Worm (Caenorhabditis elegans): Measurements from ENCODE around the gene F13H10.8.

The F13H10.8 gene

ce11 chrIV:11068314-11068713 is 48.0 kb downstream of the F13H10.8 start (continued):
- no peak for TF ChIP-seq pag-3 (tag; optimal IDR thresholded peaks at IDR 0.05; ENCODE audit: borderline replicate concordance, insufficient read depth)
- peak; percentile 57 for TF ChIP-seq tbx-2 (tag; optimal IDR thresholded peaks at IDR 0.05)
- no peak for TF ChIP-seq nhr-76 (tag; optimal IDR thresholded peaks at IDR 0.05)
- no peak for TF ChIP-seq ets-5 (GFP tag; IDR thresholded peaks at IDR 0.05)
- peak; percentile 18 for TF ChIP-seq C04F5.9 (tag; optimal IDR thresholded peaks at IDR 0.05)
- TF ChIP-seq swsn-7 (tag; optimal IDR thresholded peaks at IDR 0.05) = peak; percentile 51
- TF ChIP-seq rnt-1 (tag; optimal IDR thresholded peaks at IDR 0.05) = peak; percentile 82
- no peak for TF ChIP-seq lin-15B (tag; optimal IDR thresholded peaks at IDR 0.05)
- peak; percentile 83 for TF ChIP-seq nhr-11 (tag; optimal IDR thresholded peaks at IDR 0.05)
- peak; percentile 88 for TF ChIP-seq nhr-19 (GFP tag; conservative IDR thresholded peaks at IDR 0.05)
- TF ChIP-seq ama-1 (optimal IDR thresholded peaks at IDR 0.05) = no peak
- peak in 1 of 2 experiments; percentile 0 for TF ChIP-seq mdl-1 (tag; optimal IDR thresholded peaks at IDR 0.05)
- TF ChIP-seq xbp-1 (tag; optimal IDR thresholded peaks at IDR 0.05) = peak; percentile 35
- no peak for TF ChIP-seq unc-86 (tag; optimal IDR thresholded peaks at IDR 0.05)
- no peak for TF ChIP-seq C34B4.2 (tag; optimal IDR thresholded peaks at IDR 0.05)
- no peak for TF ChIP-seq ceh-8 (GFP tag; optimal IDR thresholded peaks at IDR 0.05)
- peak; percentile 53 for TF ChIP-seq nhr-47 (tag; optimal IDR thresholded peaks at IDR 0.05)
- TF ChIP-seq alr-1 (tag; optimal IDR thresholded peaks at IDR 0.05; ENCODE audit: borderline replicate concordance) = no peak
- TF ChIP-seq lsy-2 (tag; optimal IDR thresholded peaks at IDR 0.05) = peak; percentile 78 to 87
- TF ChIP-seq nhr-77 (tag; optimal IDR thresholded peaks at IDR 0.05) = no peak
- no peak for TF ChIP-seq aly-2 (tag; optimal IDR thresholded peaks at IDR 0.05)
- TF ChIP-seq unc-62 (GFP tag; optimal IDR thresholded peaks at IDR 0.05) = peak; percentile 61
- no peak for TF ChIP-seq ztf-11 (tag; optimal IDR thresholded peaks at IDR 0.05)
- no peak for TF ChIP-seq hlh-17 (GFP tag; optimal IDR thresholded peaks at IDR 0.05; ENCODE audit: borderline replicate concordance)
- no peak for TF ChIP-seq sox-4 (tag; optimal IDR thresholded peaks at IDR 0.05)
- peak; percentile 66 for TF ChIP-seq nhr-20 (tag; optimal IDR thresholded peaks at IDR 0.05)
- TF ChIP-seq dpl-1 (GFP tag; optimal IDR thresholded peaks at IDR 0.05) = peak in 1 of 3 experiments; percentile 3
- TF ChIP-seq nhr-84 (tag; optimal IDR thresholded peaks at IDR 0.05) = no peak
- TF ChIP-seq hlh-4 (tag; optimal IDR thresholded peaks at IDR 0.05) = no peak
- TF ChIP-seq sptf-1 (tag; optimal IDR thresholded peaks at IDR 0.05) = no peak
- no peak for TF ChIP-seq nhr-237 (tag; optimal IDR thresholded peaks at IDR 0.05)
- TF ChIP-seq hpl-2 (GFP tag; optimal IDR thresholded peaks at IDR 0.05) = no peak
- no peak for TF ChIP-seq snpc-4 (tag; optimal IDR thresholded peaks at IDR 0.05)
- TF ChIP-seq isw-1 (GFP tag; IDR thresholded peaks at IDR 0.05) = no peak
- TF ChIP-seq fkh-8 (tag; optimal IDR thresholded peaks at IDR 0.05) = no peak
- TF ChIP-seq fos-1 (tag; optimal IDR thresholded peaks at IDR 0.05) = peak; percentile 33
- peak; percentile 60 for TF ChIP-seq lir-3 (tag; optimal IDR thresholded peaks at IDR 0.05; ENCODE audit: poor library complexity)
- peak; percentile 96 for TF ChIP-seq lin-39 (tag; optimal IDR thresholded peaks at IDR 0.05)
- TF ChIP-seq snu-23 (GFP tag; optimal IDR thresholded peaks at IDR 0.05) = peak; percentile 64
- no peak for TF ChIP-seq nhr-12 (tag; optimal IDR thresholded peaks at IDR 0.05)
- TF ChIP-seq nhr-85 (tag) = peak; percentile 39
- TF ChIP-seq elt-3 (tag; optimal IDR thresholded peaks at IDR 0.05) = no peak
- no peak for TF ChIP-seq fkh-4 (tag; optimal IDR thresholded peaks at IDR 0.05; ENCODE audit: borderline replicate concordance)
- peak; percentile 69 for TF ChIP-seq ztf-4 (tag; optimal IDR thresholded peaks at IDR 0.05)
- TF ChIP-seq efl-1 (optimal IDR thresholded peaks at IDR 0.05) = peak; percentile 15 to 44
- TF ChIP-seq efl-1 (GFP tag; optimal IDR thresholded peaks at IDR 0.05 in 1 of 2) = peak in 1 of 2 experiments; percentile 65
- TF ChIP-seq efl-3 (GFP tag; optimal IDR thresholded peaks at IDR 0.05) = no peak
